Fruit fly (Drosophila melanogaster) whole organism, embryonic: ENCODE data around the gene CG14805.

Experiments
- Abd-B ChIP-seq: fragments of 200-800 bp; sonication (Bioruptor generic); optimal IDR thresholded peaks from 2 replicates; lab custom pipeline; 2018; ENCODE audit warnings: missing biosample characterization, mild to moderate bottlenecking, missing genetic modification characterization, moderate library complexity
- Bgb ChIP-seq: fragments of 200-800 bp; sonication (Bioruptor generic); IDR thresholded peaks from 2 replicates; pipeline ENCODE4 v1.3.6; 2022; ENCODE audit warnings: missing biosample characterization, missing genetic modification characterization; ENCODE audit not compliant: partially characterized antibody
- CG10366 ChIP-seq: fragments of 200-800 bp; sonication (Bioruptor generic); IDR thresholded peaks from 2 replicates; pipeline ENCODE4 v1.3.6; 2022; ENCODE audit warnings: missing biosample characterization, missing genetic modification characterization
- CG11093 ChIP-seq: fragments of 200-800 bp; sonication (Bioruptor generic); IDR thresholded peaks from 3 replicates; pipeline ENCODE4 v1.3.6; 2022; ENCODE audit warnings: missing biosample characterization, missing genetic modification characterization
- CG12391 ChIP-seq: fragments of 200-800 bp; sonication (Bioruptor generic); optimal IDR thresholded peaks from 3 replicates; lab custom pipeline; 2018; ENCODE audit warnings: missing biosample characterization, mild to moderate bottlenecking, missing genetic modification characterization, moderate library complexity
- CG12659 ChIP-seq: fragments of 200-800 bp; sonication (Bioruptor generic); optimal IDR thresholded peaks from 3 replicates; lab custom pipeline; 2017; ENCODE audit warnings: mild to moderate bottlenecking, missing biosample characterization, missing genetic modification reagents, missing genetic modification characterization
- CG13287 ChIP-seq: fragments of 200-800 bp; sonication (Bioruptor generic); IDR thresholded peaks from 2 replicates; pipeline ENCODE4 v1.3.6; 2022; ENCODE audit warnings: missing biosample characterization, missing genetic modification characterization; ENCODE audit not compliant: partially characterized antibody
- CG15011 ChIP-seq: fragments of 200-800 bp; sonication (Bioruptor generic); optimal IDR thresholded peaks from 3 replicates; lab custom pipeline; 2018; ENCODE audit warnings: missing biosample characterization, mild to moderate bottlenecking, missing genetic modification characterization
- CG16815 ChIP-seq: fragments of 200-800 bp; sonication (Bioruptor generic); optimal IDR thresholded peaks from 3 replicates; lab custom pipeline; 2017; ENCODE audit warnings: missing biosample characterization, mild to moderate bottlenecking, missing genetic modification characterization
- CG2712 ChIP-seq: fragments of 200-800 bp; optimal IDR thresholded peaks from 3 replicates; lab custom pipeline; 2019; ENCODE audit warnings: missing biosample characterization, mild to moderate bottlenecking, missing genetic modification characterization, moderate library complexity
- CG3065 ChIP-seq: fragments of 200-800 bp; sonication (Bioruptor generic); optimal IDR thresholded peaks from 2 replicates; lab custom pipeline; 2016; ENCODE audit warnings: missing biosample characterization, missing genetic modification characterization
- CG3407 ChIP-seq: fragments of 200-800 bp; sonication (Bioruptor generic); optimal IDR thresholded peaks from 2 replicates; lab custom pipeline; 2018; ENCODE audit warnings: missing biosample characterization, mild to moderate bottlenecking, missing genetic modification characterization
- CG4820 ChIP-seq: fragments of 200-800 bp; sonication (Bioruptor generic); optimal IDR thresholded peaks from 3 replicates; lab custom pipeline; 2016; ENCODE audit warnings: missing biosample characterization, missing genetic modification characterization
- CG6813 ChIP-seq: fragments of 200-800 bp; sonication (Bioruptor generic); optimal IDR thresholded peaks from 2 replicates; lab custom pipeline; 2017; ENCODE audit warnings: missing biosample characterization, missing genetic modification characterization, mild to moderate bottlenecking, moderate library complexity, missing genetic modification reagents
- CG7963 ChIP-seq: fragments of 200-800 bp; sonication (Bioruptor generic); IDR thresholded peaks from 3 replicates; pipeline ENCODE4 v1.3.6; 2022; ENCODE audit warnings: missing biosample characterization, missing genetic modification characterization; ENCODE audit not compliant: partially characterized antibody
- CG8944 ChIP-seq: fragments of 200-800 bp; sonication (Bioruptor generic); optimal IDR thresholded peaks from 3 replicates; lab custom pipeline; 2016; ENCODE audit warnings: missing biosample characterization, missing genetic modification characterization
- CG9932 ChIP-seq: fragments of 200-800 bp; sonication (Bioruptor generic); IDR thresholded peaks from 2 replicates; pipeline ENCODE4 v1.3.6; 2022; ENCODE audit warnings: missing biosample characterization, missing genetic modification characterization
- D19A ChIP-seq: fragments of 200-800 bp; optimal IDR thresholded peaks from 3 replicates; lab custom pipeline; 2019; ENCODE audit warnings: missing biosample characterization, mild to moderate bottlenecking, missing genetic modification characterization, moderate library complexity
- D19B ChIP-seq: fragments of 200-800 bp; sonication (Bioruptor generic); optimal IDR thresholded peaks from 2 replicates; lab custom pipeline; 2017; ENCODE audit warnings: missing biosample characterization, mild to moderate bottlenecking, missing genetic modification characterization
- Deaf1 ChIP-seq: fragments of 200-800 bp; optimal IDR thresholded peaks from 3 replicates; lab custom pipeline; 2019; ENCODE audit warnings: missing biosample characterization, mild to moderate bottlenecking, missing genetic modification characterization, moderate library complexity
- Doc2 ChIP-seq: fragments of 200-800 bp; sonication (Bioruptor generic); IDR thresholded peaks from 2 replicates; pipeline ENCODE4 v1.3.6; 2022; ENCODE audit warnings: missing biosample characterization, missing genetic modification characterization
- ERR ChIP-seq: fragments of 200-800 bp; sonication (Bioruptor generic); optimal IDR thresholded peaks from 2 replicates; lab custom pipeline; 2016; ENCODE audit warnings: missing biosample characterization, missing genetic modification characterization
- Mrtf ChIP-seq: fragments of 200-800 bp; sonication (Bioruptor generic); IDR thresholded peaks from 3 replicates; pipeline ENCODE4 v1.3.6; 2022; ENCODE audit warnings: missing biosample characterization, missing genetic modification characterization
- PHDP ChIP-seq: fragments of 200-800 bp; sonication (Bioruptor generic); optimal IDR thresholded peaks from 3 replicates; lab custom pipeline; 2018; ENCODE audit warnings: missing biosample characterization, mild to moderate bottlenecking, missing genetic modification characterization, moderate library complexity
- Rfx ChIP-seq: fragments of 200-800 bp; sonication (Bioruptor generic); IDR thresholded peaks from 2 replicates; pipeline ENCODE4 v1.3.6; 2022; ENCODE audit warnings: missing biosample characterization, missing genetic modification characterization
- Scr ChIP-seq: fragments of 200-800 bp; sonication (Bioruptor generic); IDR thresholded peaks from 2 replicates; pipeline ENCODE4 v1.3.6; 2022; ENCODE audit warnings: missing biosample characterization, missing genetic modification characterization; ENCODE audit not compliant: partially characterized antibody
- Sin3A ChIP-seq: fragments of >200 bp; optimal IDR thresholded peaks from 2 replicates; lab custom pipeline; 2018
- Spps ChIP-seq: fragments of 200-800 bp; sonication (Bioruptor generic); optimal IDR thresholded peaks from 2 replicates; lab custom pipeline; 2018; ENCODE audit warnings: missing biosample characterization, mild to moderate bottlenecking, missing genetic modification characterization
- Ssrp ChIP-seq: fragments of 200-800 bp; sonication (Bioruptor generic); optimal IDR thresholded peaks from 2 replicates; lab custom pipeline; 2018; ENCODE audit warnings: missing biosample characterization, mild to moderate bottlenecking, missing genetic modification characterization, moderate library complexity
- Taf1 ChIP-seq: fragments of 200-800 bp; sonication (Bioruptor generic); IDR thresholded peaks from 2 replicates; pipeline ENCODE4 v1.3.6; 2022; ENCODE audit warnings: missing biosample characterization, missing genetic modification characterization
- ap ChIP-seq: fragments of 200-800 bp; sonication (Bioruptor generic); IDR thresholded peaks from 2 replicates; pipeline ENCODE4 v1.3.6; 2022; ENCODE audit warnings: missing biosample characterization, missing genetic modification characterization
- bcd ChIP-seq: fragments of 200-800 bp; sonication (Bioruptor generic); optimal IDR thresholded peaks from 2 replicates; lab custom pipeline; 2017; ENCODE audit warnings: missing biosample characterization, mild to moderate bottlenecking, missing genetic modification characterization
- croc ChIP-seq: fragments of 200-800 bp; sonication (Bioruptor generic); conservative IDR thresholded peaks from 3 replicates; pipeline ENCODE4 v1.3.6; 2022; ENCODE audit warnings: missing biosample characterization, missing genetic modification characterization
- gt ChIP-seq: fragments of 200-800 bp; sonication (Bioruptor generic); IDR thresholded peaks from 2 replicates; pipeline ENCODE4 v1.3.6; 2022; ENCODE audit warnings: missing biosample characterization, missing genetic modification characterization
- insv ChIP-seq, 2 experiments: fragments of 200-800 bp; sonication (Bioruptor generic); optimal IDR thresholded peaks; 3 replicates each; lab custom pipeline; 2016 to 2018; ENCODE audit warnings: missing biosample characterization in 2 of 2, missing genetic modification characterization in 2 of 2
- lbe ChIP-seq: fragments of 200-800 bp; sonication (Bioruptor generic); optimal IDR thresholded peaks from 2 replicates; lab custom pipeline; 2016; ENCODE audit warnings: missing biosample characterization, mild to moderate bottlenecking, missing genetic modification characterization
- luna ChIP-seq: fragments of 200-800 bp; sonication (Bioruptor generic); optimal IDR thresholded peaks from 2 replicates; lab custom pipeline; 2016; ENCODE audit warnings: missing biosample characterization, missing genetic modification characterization
- nmo ChIP-seq: fragments of 200-800 bp; sonication (Bioruptor generic); optimal IDR thresholded peaks from 2 replicates; lab custom pipeline; 2018; ENCODE audit warnings: missing biosample characterization, mild to moderate bottlenecking, missing genetic modification characterization, moderate library complexity
- phol ChIP-seq: fragments of 200-800 bp; sonication (Bioruptor generic); optimal IDR thresholded peaks from 3 replicates; lab custom pipeline; 2018; ENCODE audit warnings: missing biosample characterization, mild to moderate bottlenecking, missing genetic modification characterization, moderate library complexity
- pum ChIP-seq: fragments of 200-800 bp; sonication (Bioruptor generic); optimal IDR thresholded peaks from 2 replicates; lab custom pipeline; 2016; ENCODE audit warnings: missing biosample characterization, missing genetic modification characterization
- row ChIP-seq: fragments of 200-800 bp; sonication (Bioruptor generic); IDR thresholded peaks from 3 replicates; pipeline ENCODE4 v1.3.6; 2022; ENCODE audit warnings: missing biosample characterization, missing genetic modification characterization
- salm ChIP-seq: fragments of 200-800 bp; sonication (Bioruptor generic); optimal IDR thresholded peaks from 2 replicates; lab custom pipeline; 2018; ENCODE audit warnings: missing biosample characterization, mild to moderate bottlenecking, missing genetic modification characterization
- sd ChIP-seq: fragments of 200-800 bp; sonication (Bioruptor generic); optimal IDR thresholded peaks from 3 replicates; lab custom pipeline; 2018; ENCODE audit warnings: missing biosample characterization, mild to moderate bottlenecking, missing genetic modification characterization, moderate library complexity
- so ChIP-seq: fragments of 200-800 bp; sonication (Bioruptor generic); IDR thresholded peaks from 3 replicates; pipeline ENCODE4 v1.3.6; 2022; ENCODE audit warnings: missing biosample characterization, missing genetic modification characterization
- tap ChIP-seq: fragments of 200-800 bp; optimal IDR thresholded peaks from 3 replicates; lab custom pipeline; 2019; ENCODE audit warnings: missing biosample characterization, mild to moderate bottlenecking, missing genetic modification characterization, moderate library complexity
- tin ChIP-seq: fragments of 200-800 bp; sonication (Bioruptor generic); optimal IDR thresholded peaks from 3 replicates; lab custom pipeline; 2016; ENCODE audit warnings: missing biosample characterization, missing genetic modification characterization
- tna ChIP-seq: fragments of 200-800 bp; sonication (Bioruptor generic); IDR thresholded peaks from 2 replicates; pipeline ENCODE4 v1.3.6; 2022; ENCODE audit warnings: missing biosample characterization, missing genetic modification characterization; ENCODE audit not compliant: partially characterized antibody
- trem ChIP-seq: fragments of 200-800 bp; optimal IDR thresholded peaks from 3 replicates; lab custom pipeline; 2019; ENCODE audit warnings: missing biosample characterization, mild to moderate bottlenecking, missing genetic modification characterization, moderate library complexity
- vvl ChIP-seq: fragments of 200-800 bp; sonication (Bioruptor generic); IDR thresholded peaks from 2 replicates; pipeline ENCODE4 v1.3.6; 2022; ENCODE audit warnings: missing biosample characterization, missing genetic modification characterization
- zen ChIP-seq: fragments of 200-800 bp; sonication (Bioruptor generic); optimal IDR thresholded peaks from 3 replicates; lab custom pipeline; 2018; ENCODE audit warnings: missing biosample characterization, mild to moderate bottlenecking, missing genetic modification characterization, moderate library complexity

CG14805 gene

dm6 chrX:1861620-1862184 is 15.4 kb upstream of the CG14805 start, which contains the start of gene deltaCOP (continued):
- TF ChIP-seq Deaf1 (tag; lab: Kevin White, UChicago) (no peak), CG15011 (GFP tag; lab: Kevin White, UChicago) (no peak), bcd (GFP tag; lab: Kevin White, UChicago) (peak; percentile 83), row (GFP tag; lab: Robert Waterston, UW) (peak; percentile 99), CG8944 (GFP tag; lab: Kevin White, UChicago) (peak; percentile 92), gt (no peak), Doc2 (GFP tag; lab: Robert Waterston, UW) (peak; percentile 43; the same call in 1 of the 2 replicates), Scr (GFP tag; lab: Robert Waterston, UW) (peak; percentile 34; the same call in 1 of the 2 replicates), CG7963 (GFP tag; lab: Robert Waterston, UW) (no peak), CG9932 (GFP tag; lab: Robert Waterston, UW) (peak; percentile 89), D19B (GFP tag; lab: Kevin White, UChicago) (peak; percentile 92), CG2712 (peak; percentile 74), CG12659 (peak; percentile 90), lbe (GFP tag; lab: Kevin White, UChicago) (peak; percentile 82), CG10366 (GFP tag; lab: Robert Waterston, UW) (peak; percentile 82), zen (tag; lab: Kevin White, UChicago) (peak; percentile 59), PHDP (tag; lab: Kevin White, UChicago) (peak; percentile 75), tap (tag; lab: Kevin White, UChicago) (no peak), luna (GFP tag; lab: Kevin White, UChicago) (peak; percentile 89), insv (GFP tag; optimal IDR thresholded peaks at IDR 0.05; lab: Kevin White, UChicago) (peak in 1 of 2 experiments; percentile 39), Bgb (GFP tag; lab: Robert Waterston, UW) (no peak), salm (tag; lab: Kevin White, UChicago) (peak; percentile 32), Spps (tag; lab: Kevin White, UChicago) (peak; percentile 14), CG16815 (GFP tag; lab: Kevin White, UChicago) (peak; percentile 75), CG11093 (GFP tag; lab: Robert Waterston, UW) (peak; percentile 78; the same call in 2 of the 3 replicates), Abd-B (peak; percentile 86), Sin3A (lab: Kevin White, UChicago) (peak; percentile 85), sd (tag; lab: Kevin White, UChicago) (no peak), D19A (tag; lab: Kevin White, UChicago) (peak; percentile 100), CG3065 (GFP tag; lab: Kevin White, UChicago) (peak; percentile 74), CG4820 (peak; percentile 80), croc (GFP tag; lab: Robert Waterston, UW) (peak; percentile 71), Mrtf (peak; percentile 69; the same call in 2 of the 3 replicates), CG3407 (peak; percentile 62), ERR (GFP tag; lab: Kevin White, UChicago) (peak; percentile 81), pum (GFP tag; lab: Kevin White, UChicago) (peak; percentile 89), Ssrp (tag; lab: Kevin White, UChicago) (peak; percentile 72), CG12391 (tag; lab: Kevin White, UChicago) (peak; percentile 78), trem (tag; lab: Kevin White, UChicago) (peak; percentile 45), CG6813 (GFP tag; lab: Kevin White, UChicago) (peak; percentile 51), tin (GFP tag; lab: Kevin White, UChicago) (peak; percentile 87), phol (tag; lab: Kevin White, UChicago) (peak; percentile 84), nmo (GFP tag; lab: Kevin White, UChicago) (peak; percentile 79), tna (GFP tag; lab: Robert Waterston, UW) (no peak), vvl (GFP tag; lab: Robert Waterston, UW) (peak; percentile 84), so (GFP tag; lab: Robert Waterston, UW) (peak; percentile 84; the same call in 2 of the 3 replicates), Taf1 (GFP tag; lab: Robert Waterston, UW) (peak; percentile 78), ap (GFP tag; lab: Robert Waterston, UW) (peak; percentile 57; the same call in 1 of the 2 replicates), Rfx (GFP tag; lab: Robert Waterston, UW) (peak; percentile 89), CG13287 (peak; percentile 58; the same call in 1 of the 2 replicates)
